Fruit fly (Drosophila melanogaster) whole organism, prepupa: ENCODE measurements around the gene CG14610.

ENCODE experiments used
- Blimp-1 ChIP-seq: fragments of 200-800 bp; sonication (Bioruptor generic); optimal IDR thresholded peaks from 3 replicates; lab custom pipeline; 2017; ENCODE audit warnings: missing biosample characterization, missing genetic modification characterization, mild to moderate bottlenecking, moderate library complexity, missing genetic modification reagents
- CG10631 ChIP-seq: fragments of 200-800 bp; sonication (Bioruptor generic); optimal IDR thresholded peaks from 2 replicates; lab custom pipeline; 2016; ENCODE audit warnings: missing biosample characterization, missing genetic modification characterization
- CG10669 ChIP-seq: fragments of 200-800 bp; sonication (Bioruptor generic); optimal IDR thresholded peaks from 3 replicates; lab custom pipeline; 2018; ENCODE audit warnings: missing biosample characterization, mild to moderate bottlenecking, missing genetic modification characterization, moderate library complexity
- CG11294 ChIP-seq: fragments of 200-800 bp; sonication (Bioruptor generic); IDR thresholded peaks from 2 replicates; pipeline ENCODE4 v1.3.6; 2022; ENCODE audit warnings: missing biosample characterization, missing genetic modification characterization
- CG11762 ChIP-seq: fragments of 200-800 bp; sonication (Bioruptor generic); optimal IDR thresholded peaks from 3 replicates; lab custom pipeline; 2016; ENCODE audit warnings: missing biosample characterization, missing genetic modification characterization; ENCODE audit not compliant: insufficient read depth
- CG15336 ChIP-seq: fragments of 200-800 bp; sonication (Bioruptor generic); IDR thresholded peaks from 2 replicates; pipeline ENCODE4 v1.3.6; 2022; ENCODE audit warnings: missing biosample characterization, missing genetic modification characterization
- CG1621 ChIP-seq: fragments of 200-800 bp; sonication (Bioruptor generic); optimal IDR thresholded peaks from 3 replicates; lab custom pipeline; 2018; ENCODE audit warnings: missing biosample characterization, mild to moderate bottlenecking, missing genetic modification characterization
- CG16779 ChIP-seq: fragments of 200-800 bp; sonication (Bioruptor generic); optimal IDR thresholded peaks from 3 replicates; lab custom pipeline; 2017; ENCODE audit warnings: missing biosample characterization, mild to moderate bottlenecking, missing genetic modification characterization
- CG3032 ChIP-seq: fragments of 200-800 bp; optimal IDR thresholded peaks from 2 replicates; lab custom pipeline; 2019; ENCODE audit warnings: missing biosample characterization, mild to moderate bottlenecking, missing genetic modification characterization, moderate library complexity
- CG31627 ChIP-seq: fragments of 200-800 bp; sonication (Bioruptor generic); optimal IDR thresholded peaks from 3 replicates; lab custom pipeline; 2016; ENCODE audit warnings: missing biosample characterization, missing genetic modification characterization
- CG32006 ChIP-seq: fragments of 200-800 bp; sonication (Bioruptor generic); optimal IDR thresholded peaks from 3 replicates; lab custom pipeline; 2017; ENCODE audit warnings: missing biosample characterization, mild to moderate bottlenecking, missing genetic modification characterization
- CG34406 ChIP-seq: fragments of 200-800 bp; sonication (Bioruptor generic); optimal IDR thresholded peaks from 3 replicates; lab custom pipeline; 2016; ENCODE audit warnings: missing biosample characterization, missing genetic modification characterization
- CG3919 ChIP-seq: fragments of 200-800 bp; sonication (Bioruptor generic); optimal IDR thresholded peaks from 3 replicates; lab custom pipeline; 2016; ENCODE audit warnings: missing biosample characterization, missing genetic modification characterization
- CG6163 ChIP-seq: fragments of 200-800 bp; sonication (Bioruptor generic); IDR thresholded peaks from 3 replicates; pipeline ENCODE4 v1.3.6; 2022; ENCODE audit warnings: missing biosample characterization, missing genetic modification characterization
- CG6276 ChIP-seq: fragments of 200-800 bp; sonication (Bioruptor generic); optimal IDR thresholded peaks from 2 replicates; lab custom pipeline; 2017; ENCODE audit warnings: missing biosample characterization, mild to moderate bottlenecking, missing genetic modification characterization
- CG6792 ChIP-seq: fragments of 200-800 bp; sonication (Bioruptor generic); optimal IDR thresholded peaks from 3 replicates; lab custom pipeline; 2016; ENCODE audit warnings: missing biosample characterization, missing genetic modification characterization
- CG6808 ChIP-seq: fragments of 200-800 bp; sonication (Bioruptor generic); optimal IDR thresholded peaks from 3 replicates; lab custom pipeline; 2017; ENCODE audit warnings: missing biosample characterization, missing genetic modification characterization, mild to moderate bottlenecking, moderate library complexity, missing genetic modification reagents
- CG6854 ChIP-seq: fragments of 200-800 bp; sonication (Bioruptor generic); optimal IDR thresholded peaks from 2 replicates; lab custom pipeline; 2017; ENCODE audit warnings: missing biosample characterization, mild to moderate bottlenecking, missing genetic modification characterization
- CG7368 ChIP-seq: fragments of 200-800 bp; sonication (Bioruptor generic); optimal IDR thresholded peaks from 3 replicates; lab custom pipeline; 2016; ENCODE audit warnings: missing biosample characterization, missing genetic modification characterization
- CG8119 ChIP-seq: fragments of 200-800 bp; sonication (Bioruptor generic); IDR thresholded peaks from 3 replicates; pipeline ENCODE4 v1.3.6; 2022; ENCODE audit warnings: missing biosample characterization, missing genetic modification characterization
- CG8319 ChIP-seq: fragments of 200-800 bp; sonication (Bioruptor generic); optimal IDR thresholded peaks from 3 replicates; lab custom pipeline; 2016; ENCODE audit warnings: missing biosample characterization, missing genetic modification characterization
- CG8632 ChIP-seq: fragments of 200-800 bp; sonication (Bioruptor generic); optimal IDR thresholded peaks from 3 replicates; lab custom pipeline; 2016; ENCODE audit warnings: missing biosample characterization, missing genetic modification characterization
- CG9139 ChIP-seq: fragments of 200-800 bp; sonication (Bioruptor generic); optimal IDR thresholded peaks from 3 replicates; lab custom pipeline; 2017; ENCODE audit warnings: missing biosample characterization, mild to moderate bottlenecking, missing genetic modification characterization
- Eip78C ChIP-seq: fragments of 200-800 bp; sonication (Bioruptor generic); peaks from one replicate; lab custom pipeline; 2016; ENCODE audit warnings: missing biosample characterization, missing genetic modification characterization
- Ets21C ChIP-seq: fragments of 200-800 bp; sonication (Bioruptor generic); optimal IDR thresholded peaks from 3 replicates; lab custom pipeline; 2016; ENCODE audit warnings: missing biosample characterization, missing genetic modification characterization
- Ets96B ChIP-seq: fragments of 200-800 bp; optimal IDR thresholded peaks from 2 replicates; lab custom pipeline; 2019; ENCODE audit warnings: missing biosample characterization, mild to moderate bottlenecking, missing genetic modification characterization, moderate library complexity
- Hr4 ChIP-seq: fragments of 200-800 bp; sonication (Bioruptor generic); optimal IDR thresholded peaks from 3 replicates; lab custom pipeline; 2016; ENCODE audit warnings: missing biosample characterization, missing genetic modification characterization
- Lpt ChIP-seq: fragments of 200-800 bp; sonication (Bioruptor generic); optimal IDR thresholded peaks from 3 replicates; lab custom pipeline; 2016; ENCODE audit warnings: missing biosample characterization, missing genetic modification characterization
- Met ChIP-seq: fragments of 200-800 bp; sonication (Bioruptor generic); optimal IDR thresholded peaks from 3 replicates; lab custom pipeline; 2016; ENCODE audit warnings: missing biosample characterization, missing genetic modification characterization
- OdsH ChIP-seq: fragments of 200-800 bp; sonication (Bioruptor generic); optimal IDR thresholded peaks from 3 replicates; lab custom pipeline; 2016; ENCODE audit warnings: missing biosample characterization, missing genetic modification characterization
- Smox ChIP-seq: fragments of 200-800 bp; sonication (Bioruptor generic); optimal IDR thresholded peaks from 3 replicates; lab custom pipeline; 2016; ENCODE audit warnings: missing biosample characterization, missing genetic modification characterization
- Sox102F ChIP-seq: fragments of 200-800 bp; sonication (Bioruptor generic); optimal IDR thresholded peaks from 2 replicates; lab custom pipeline; 2016; ENCODE audit warnings: missing biosample characterization, mild to moderate bottlenecking, missing genetic modification characterization
- Sox14 ChIP-seq: fragments of 200-800 bp; sonication (Bioruptor generic); optimal IDR thresholded peaks from 3 replicates; lab custom pipeline; 2016; ENCODE audit warnings: missing biosample characterization, missing genetic modification characterization
- Sox15 ChIP-seq: fragments of 200-800 bp; sonication (Bioruptor generic); optimal IDR thresholded peaks from 3 replicates; lab custom pipeline; 2016; ENCODE audit warnings: missing biosample characterization, missing genetic modification characterization
- achi ChIP-seq: fragments of 200-800 bp; sonication (Bioruptor generic); optimal IDR thresholded peaks from 3 replicates; lab custom pipeline; 2016; ENCODE audit warnings: missing biosample characterization, missing genetic modification characterization
- acj6 ChIP-seq: fragments of 200-800 bp; sonication (Bioruptor generic); optimal IDR thresholded peaks from 3 replicates; lab custom pipeline; 2016; ENCODE audit warnings: missing biosample characterization, missing genetic modification characterization
- dac ChIP-seq: fragments of 200-800 bp; sonication (Bioruptor generic); optimal IDR thresholded peaks from 2 replicates; lab custom pipeline; 2017; ENCODE audit warnings: missing biosample characterization, mild to moderate bottlenecking, missing genetic modification characterization
- dsx ChIP-seq: fragments of 200-800 bp; optimal IDR thresholded peaks from 3 replicates; lab custom pipeline; 2019; ENCODE audit warnings: missing biosample characterization, mild to moderate bottlenecking, missing genetic modification characterization, moderate library complexity; ENCODE audit not compliant: poor library complexity, severe bottlenecking
- eg ChIP-seq: fragments of 200-800 bp; sonication (Bioruptor generic); IDR thresholded peaks from 3 replicates; pipeline ENCODE4 v1.3.6; 2022; ENCODE audit warnings: missing biosample characterization, missing genetic modification characterization
- esn ChIP-seq: fragments of 200-800 bp; sonication (Bioruptor generic); optimal IDR thresholded peaks from 2 replicates; lab custom pipeline; 2016; ENCODE audit warnings: missing biosample characterization, mild to moderate bottlenecking, missing genetic modification characterization, moderate library complexity
- fd59A ChIP-seq: fragments of 200-800 bp; sonication (Bioruptor generic); optimal IDR thresholded peaks from 2 replicates; lab custom pipeline; 2017; ENCODE audit warnings: missing biosample characterization, mild to moderate bottlenecking, missing genetic modification characterization, missing genetic modification reagents
- fd85E ChIP-seq: fragments of 200-800 bp; sonication (Bioruptor generic); optimal IDR thresholded peaks from 3 replicates; lab custom pipeline; 2016; ENCODE audit warnings: missing biosample characterization, missing genetic modification characterization
- lz ChIP-seq: fragments of 200-800 bp; sonication (Bioruptor generic); optimal IDR thresholded peaks from 3 replicates; lab custom pipeline; 2016; ENCODE audit warnings: missing biosample characterization, missing genetic modification characterization
- salr ChIP-seq, 2 experiments: fragments of 200-800 bp; sonication (Bioruptor generic); optimal IDR thresholded peaks; 3 replicates each; lab custom pipeline; 2016 to 2018; ENCODE audit warnings: missing biosample characterization in 2 of 2, missing genetic modification characterization in 2 of 2, mild to moderate bottlenecking in 1 of 2
- spab ChIP-seq: fragments of 200-800 bp; sonication (Bioruptor generic); optimal IDR thresholded peaks from 2 replicates; lab custom pipeline; 2017; ENCODE audit warnings: missing biosample characterization, mild to moderate bottlenecking, missing genetic modification characterization, missing genetic modification reagents
- svp ChIP-seq: fragments of 200-800 bp; sonication (Bioruptor generic); peaks from one replicate; lab custom pipeline; 2016; ENCODE audit warnings: missing biosample characterization, missing genetic modification characterization
- topi ChIP-seq: fragments of 200-800 bp; sonication (Bioruptor generic); optimal IDR thresholded peaks from 3 replicates; lab custom pipeline; 2016; ENCODE audit warnings: missing biosample characterization, missing genetic modification characterization
- vri ChIP-seq: fragments of 200-800 bp; sonication (Bioruptor generic); optimal IDR thresholded peaks from 3 replicates; lab custom pipeline; 2016; ENCODE audit warnings: missing biosample characterization, mild to moderate bottlenecking, missing genetic modification characterization

Gene CG14610

DNA sequence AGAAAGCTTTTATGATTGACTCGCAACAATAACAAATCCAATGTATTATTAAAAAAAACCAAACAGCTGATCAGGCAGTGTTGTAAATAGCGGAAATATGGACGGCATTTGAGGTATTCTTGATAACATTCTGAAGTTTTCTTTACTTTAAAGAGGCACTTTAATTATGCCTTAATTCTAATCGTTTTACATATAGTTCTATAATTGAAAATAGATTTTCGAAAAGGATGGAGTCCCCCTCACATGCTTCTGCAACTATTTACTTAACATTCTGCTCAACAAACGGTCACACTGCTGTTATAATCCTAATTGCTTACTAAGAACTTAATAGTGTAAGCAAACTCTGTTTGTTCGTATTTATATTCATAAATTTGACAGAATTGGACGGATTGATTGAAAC, 16.1 kb downstream of the CG14610 start, which contains the start of gene CG10068 (continued):
- TF ChIP-seq CG8319 (GFP tag; lab: Kevin White, UChicago) (peak; percentile 38), acj6 (GFP tag; lab: Kevin White, UChicago) (peak; percentile 77), CG9139 (GFP tag; lab: Kevin White, UChicago) (peak; percentile 11), achi (GFP tag; lab: Kevin White, UChicago) (peak; percentile 82), CG6792 (GFP tag; lab: Kevin White, UChicago) (peak; percentile 82), CG15336 (GFP tag; lab: Robert Waterston, UW) (peak; percentile 77), spab (GFP tag; lab: Kevin White, UChicago) (peak; percentile 54), CG3919 (GFP tag; lab: Kevin White, UChicago) (peak; percentile 88)

DNA sequence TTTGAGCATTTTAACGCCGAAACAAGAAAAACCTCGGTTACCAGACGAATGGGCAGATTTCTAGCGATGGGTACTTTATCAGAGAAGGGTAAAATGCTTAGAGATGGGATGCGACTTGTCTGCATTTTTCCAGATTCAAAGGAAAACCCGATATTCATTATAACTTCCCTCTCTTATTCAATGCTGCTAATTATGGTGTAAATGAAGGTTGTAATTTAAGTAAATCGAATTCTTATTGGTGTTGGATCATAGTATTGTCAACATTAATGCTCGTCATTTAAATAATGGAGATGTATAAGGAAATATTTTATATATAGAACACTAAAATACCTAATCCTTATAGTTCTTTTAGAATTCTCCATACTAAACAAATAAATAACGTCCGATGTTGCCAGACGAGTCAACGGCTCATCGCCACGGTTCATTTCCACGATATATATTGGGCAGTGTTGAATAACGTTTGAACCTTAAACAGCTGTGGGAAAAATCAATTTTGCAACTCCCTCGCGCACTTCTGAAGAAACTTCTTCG, 19.9 kb downstream of the CG14610 start, which contains the start of the genes Alh and CG10098:
Alh (minus strand) TSS at position 77 of the 531 bp plus-strand sequence.
CG10098 (plus strand) TSS at position 440 of the 531 bp plus-strand sequence.
- TF ChIP-seq CG10669 (GFP tag; lab: Kevin White, UChicago) (peak; percentile 55), Ets96B (tag; lab: Kevin White, UChicago) (peak; percentile 61), Eip78C (GFP tag; lab: Kevin White, UChicago) (peak; percentile 90), vri (GFP tag; lab: Kevin White, UChicago) (peak; percentile 42), Sox15 (GFP tag; lab: Kevin White, UChicago) (peak; percentile 88), fd59A (peak; percentile 61), CG9139 (GFP tag; lab: Kevin White, UChicago) (no peak), CG8632 (GFP tag; lab: Kevin White, UChicago) (peak; percentile 73), spab (GFP tag; lab: Kevin White, UChicago) (peak; percentile 42), svp (GFP tag; lab: Kevin White, UChicago) (peak; percentile 96), CG6163 (GFP tag; lab: Robert Waterston, UW) (peak; percentile 79), CG6792 (GFP tag; lab: Kevin White, UChicago) (peak; percentile 78), Sox14 (GFP tag; lab: Kevin White, UChicago) (peak; percentile 82), CG11294 (peak; percentile 56; the same call in 1 of the 2 replicates), CG1621 (tag; lab: Kevin White, UChicago) (peak; percentile 31), CG3032 (tag; lab: Kevin White, UChicago) (peak; percentile 81), eg (peak; percentile 81), CG8119 (GFP tag; lab: Robert Waterston, UW) (peak; percentile 34; the same call in 2 of the 3 replicates), Met (peak; percentile 87), Blimp-1 (GFP tag; lab: Kevin White, UChicago) (peak; percentile 28), CG6854 (no peak), Lpt (peak; percentile 55), salr (GFP tag; optimal IDR thresholded peaks at IDR 0.05; lab: Kevin White, UChicago) (peak; percentile 61 to 88), esn (GFP tag; lab: Kevin White, UChicago) (peak; percentile 89), CG31627 (GFP tag; lab: Kevin White, UChicago) (peak; percentile 93), acj6 (GFP tag; lab: Kevin White, UChicago) (peak; percentile 88), lz (GFP tag; lab: Kevin White, UChicago) (peak; percentile 89), CG11762 (GFP tag; lab: Kevin White, UChicago) (peak; percentile 52), CG10631 (peak; percentile 92), Smox (peak; percentile 86), topi (peak; percentile 82), CG34406 (GFP tag; lab: Kevin White, UChicago) (peak; percentile 68), dsx (peak; percentile 5), Ets21C (GFP tag; lab: Kevin White, UChicago) (peak; percentile 86), CG8319 (GFP tag; lab: Kevin White, UChicago) (peak; percentile 62), CG32006 (GFP tag; lab: Kevin White, UChicago) (peak; percentile 77), CG16779 (no peak), Hr4 (GFP tag; lab: Kevin White, UChicago) (peak; percentile 84), CG6276 (peak; percentile 5), CG7368 (peak; percentile 59), fd85E (no peak), OdsH (GFP tag; lab: Kevin White, UChicago) (peak; percentile 85), dac (GFP tag; lab: Kevin White, UChicago) (peak; percentile 60), CG3919 (GFP tag; lab: Kevin White, UChicago) (peak; percentile 72), Sox102F (GFP tag; lab: Kevin White, UChicago) (peak; percentile 75), CG6808 (GFP tag; lab: Kevin White, UChicago) (peak; percentile 37)
